Fruit fly (Drosophila melanogaster): ENCODE measurements around the gene CG6178.

DNA sequence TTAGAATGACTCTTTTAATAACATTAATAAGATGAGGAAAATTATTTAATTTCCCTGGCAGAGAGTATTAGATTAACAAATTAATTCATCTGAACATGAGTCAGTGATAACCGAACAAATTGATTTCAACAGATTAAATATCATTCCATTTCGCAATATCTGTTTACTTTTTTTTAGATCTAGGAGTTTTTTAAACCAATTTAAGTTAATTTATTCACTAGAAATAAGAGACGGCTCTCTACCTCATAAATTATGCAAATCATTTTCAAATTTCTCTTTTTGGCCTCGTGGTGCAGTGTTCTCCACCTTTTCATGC, 39.1 kb upstream of the CG6178 start, which contains the start of gene Root:
- TF ChIP-seq CG8478 (optimal IDR thresholded peaks at IDR 0.05) = no peak
- no peak for TF ChIP-seq CTCF (optimal IDR thresholded peaks at IDR 0.05)

All from S2 (cell line).